Worm (Caenorhabditis elegans) whole organism, mixed stage, embryonic: Measurements from ENCODE around the gene nsph-3.2.

ENCODE experiments used
- blmp-1 ChIP-seq: fragments of 150-350 bp; optimal IDR thresholded peaks from 2 replicates; lab custom pipeline; 2014; ENCODE audit warnings: missing biosample characterization, missing genetic modification characterization
- drap-1 ChIP-seq: fragments of 200-800 bp; sonication (Bioruptor generic); optimal IDR thresholded peaks from 3 replicates; lab custom pipeline; 2018; ENCODE audit warnings: mild to moderate bottlenecking, missing genetic modification characterization, missing compliant biosample characterization
- elt-1 ChIP-seq: sonication (generic microtip); optimal IDR thresholded peaks from 2 replicates; lab custom pipeline; 2017; ENCODE audit warnings: missing genetic modification characterization, mild to moderate bottlenecking, missing compliant biosample characterization, antibody characterized with exemption, moderate library complexity, borderline replicate concordance; ENCODE audit not compliant: insufficient read depth
- elt-3 ChIP-seq: fragments of 150-350 bp; optimal IDR thresholded peaks from 2 replicates; lab custom pipeline; 2014; ENCODE audit warnings: missing biosample characterization, missing genetic modification characterization
- lsy-2 ChIP-seq: fragments of 150-350 bp; optimal IDR thresholded peaks from 2 replicates; lab custom pipeline; 2014; ENCODE audit warnings: missing biosample characterization, missing genetic modification characterization
- mep-1 ChIP-seq: fragments of 150-350 bp; optimal IDR thresholded peaks from 2 replicates; lab custom pipeline; 2017; ENCODE audit warnings: missing biosample characterization, missing genetic modification reagents, missing genetic modification characterization, inconsistent platforms
- nhr-237 ChIP-seq: fragments of 150-350 bp; optimal IDR thresholded peaks from 2 replicates; lab custom pipeline; 2014; ENCODE audit warnings: missing biosample characterization, missing genetic modification characterization
- nhr-28 ChIP-seq: fragments of 150-350 bp; optimal IDR thresholded peaks from 2 replicates; lab custom pipeline; 2014; ENCODE audit warnings: missing biosample characterization, missing genetic modification characterization
- nhr-76 ChIP-seq: sonication (generic microtip); optimal IDR thresholded peaks from 2 replicates; lab custom pipeline; 2017; ENCODE audit warnings: missing biosample characterization, missing genetic modification characterization
- snpc-4 ChIP-seq: fragments of 150-350 bp; optimal IDR thresholded peaks from 2 replicates; lab custom pipeline; 2014; ENCODE audit warnings: missing biosample characterization, missing genetic modification characterization
- unc-120 ChIP-seq: sonication (generic microtip); optimal IDR thresholded peaks from 2 replicates; lab custom pipeline; 2017; ENCODE audit warnings: missing genetic modification characterization, missing compliant biosample characterization; ENCODE audit not compliant: poor library complexity, severe bottlenecking
- unc-62 ChIP-seq: fragments of 150-350 bp; optimal IDR thresholded peaks from 2 replicates; lab custom pipeline; 2014; ENCODE audit warnings: missing biosample characterization, missing genetic modification reagents, missing genetic modification characterization
- zip-8 ChIP-seq: fragments of 150-350 bp; optimal IDR thresholded peaks from 2 replicates; lab custom pipeline; 2014; ENCODE audit warnings: missing biosample characterization, missing genetic modification characterization
- ztf-11 ChIP-seq: fragments of 150-350 bp; optimal IDR thresholded peaks from 2 replicates; lab custom pipeline; 2014; ENCODE audit warnings: missing biosample characterization, missing genetic modification characterization

DNA sequence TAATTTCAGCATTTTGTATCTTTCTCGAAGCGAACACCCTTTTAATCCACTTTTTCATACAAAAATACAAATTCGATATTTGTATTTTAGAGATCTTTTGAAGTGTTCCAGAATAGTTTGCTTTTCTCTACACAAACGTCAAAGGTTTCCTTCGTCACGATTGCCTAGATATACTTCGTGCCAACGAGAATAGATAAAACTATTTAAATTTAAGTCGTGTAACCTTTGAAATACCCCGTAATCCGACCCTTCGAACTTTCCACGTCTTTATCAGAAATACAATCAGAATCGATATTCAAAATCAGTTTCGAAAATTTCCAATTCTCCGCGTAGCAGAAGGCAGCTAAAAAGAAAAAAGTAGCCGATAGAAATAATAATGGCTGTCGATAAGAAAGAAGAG lies 22.3 kb upstream of the nsph-3.2 start, which contains the start of gene ttbk-5:
- TF ChIP-seq elt-1 = no peak
- TF ChIP-seq elt-3 (tag; lab: Kevin White, UChicago) = no peak
- no peak for TF ChIP-seq nhr-76 (tag; lab: Kevin White, UChicago)
- no peak for TF ChIP-seq nhr-237
- no peak for TF ChIP-seq nhr-28
- TF ChIP-seq unc-120 = no peak
- no peak for TF ChIP-seq mep-1 (tag; lab: Kevin White, UChicago)
- TF ChIP-seq zip-8 (tag; lab: Kevin White, UChicago) = no peak
- no peak for TF ChIP-seq drap-1 (GFP tag; lab: Kevin White, UChicago)
- TF ChIP-seq blmp-1 = peak; percentile 55
- no peak for TF ChIP-seq lsy-2 (tag; lab: Kevin White, UChicago)
- TF ChIP-seq snpc-4 (tag; lab: Kevin White, UChicago) = no peak
- no peak for TF ChIP-seq ztf-11 (tag; lab: Kevin White, UChicago)
- TF ChIP-seq unc-62 (GFP tag; lab: Kevin White, UChicago) = no peak
